Worm (Caenorhabditis elegans): ENCODE measurements around the gene BE10.3.

BE10.3 gene

ce11 chrIII:12849691-12850090 lies 41.9 kb downstream of the BE10.3 start:
- TF ChIP-seq hmg-1.1 (GFP tag; IDR thresholded peaks at IDR 0.05) (no peak), nhr-28 (tag; optimal IDR thresholded peaks at IDR 0.05) (peak; percentile 100), hlh-11 (tag; optimal IDR thresholded peaks at IDR 0.05) (peak; percentile 75), unc-62 (GFP tag; optimal IDR thresholded peaks at IDR 0.05 in 1 of 2) (no peak), unc-62 (tag; optimal IDR thresholded peaks at IDR 0.05) (no peak), snpc-4 (tag; optimal IDR thresholded peaks at IDR 0.05) (no peak), hlh-30 (tag; optimal IDR thresholded peaks at IDR 0.05; ENCODE audit: insufficient read depth) (peak; percentile 47), mxl-3 (GFP tag; optimal IDR thresholded peaks at IDR 0.05) (peak; percentile 28), nhr-102 (tag; optimal IDR thresholded peaks at IDR 0.05) (peak; percentile 28), nhr-41 (GFP tag; IDR thresholded peaks at IDR 0.05) (0 out of 2 replicates have a peak, but pooled peaks have one; percentile 21), ceh-20 (GFP tag; IDR thresholded peaks at IDR 0.05) (no peak), nhr-10 (tag; optimal IDR thresholded peaks at IDR 0.05) (no peak), lin-39 (tag; optimal IDR thresholded peaks at IDR 0.05) (no peak), ces-1 (GFP tag; optimal IDR thresholded peaks at IDR 0.05) (no peak), php-3 (GFP tag; IDR thresholded peaks at IDR 0.05) (peak; percentile 24; the same call in 1 of the 2 replicates), dve-1 (tag; optimal IDR thresholded peaks at IDR 0.05; ENCODE audit: insufficient read depth) (peak; percentile 68), tra-1 (GFP tag; IDR thresholded peaks at IDR 0.05) (0 out of 2 replicates have a peak, but pooled peaks have one; percentile 18), dmd-6 (GFP tag; IDR thresholded peaks at IDR 0.05) (peak; percentile 88), mes-2 (tag; optimal IDR thresholded peaks at IDR 0.05; ENCODE audit: poor library complexity, severe bottlenecking) (peak; percentile 20), lin-29 (GFP tag; IDR thresholded peaks at IDR 0.05) (no peak)

DNA sequence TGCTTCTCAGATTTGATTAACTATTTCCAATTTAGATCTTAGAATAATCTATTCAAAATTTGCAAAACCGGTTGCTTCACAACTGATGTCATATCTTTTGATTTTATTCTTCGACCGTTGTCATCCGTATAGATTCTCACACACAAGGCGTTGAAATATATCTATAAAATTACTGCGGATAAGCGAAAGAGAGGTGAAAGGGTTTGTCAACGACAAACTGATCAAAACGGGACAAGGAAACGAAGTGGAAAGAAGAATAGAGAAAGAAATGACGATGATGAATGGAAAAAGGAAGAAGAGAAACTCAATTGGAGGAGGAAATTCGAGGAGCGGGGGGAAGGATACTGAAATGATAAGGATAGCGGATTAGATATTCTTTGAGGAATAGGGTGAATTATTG lies 43.2 kb downstream of the BE10.3 start:
- TF ChIP-seq dpl-1 (GFP tag; optimal IDR thresholded peaks at IDR 0.05) (no peak), nhr-28 (tag; optimal IDR thresholded peaks at IDR 0.05) (peak; percentile 34)

DNA sequence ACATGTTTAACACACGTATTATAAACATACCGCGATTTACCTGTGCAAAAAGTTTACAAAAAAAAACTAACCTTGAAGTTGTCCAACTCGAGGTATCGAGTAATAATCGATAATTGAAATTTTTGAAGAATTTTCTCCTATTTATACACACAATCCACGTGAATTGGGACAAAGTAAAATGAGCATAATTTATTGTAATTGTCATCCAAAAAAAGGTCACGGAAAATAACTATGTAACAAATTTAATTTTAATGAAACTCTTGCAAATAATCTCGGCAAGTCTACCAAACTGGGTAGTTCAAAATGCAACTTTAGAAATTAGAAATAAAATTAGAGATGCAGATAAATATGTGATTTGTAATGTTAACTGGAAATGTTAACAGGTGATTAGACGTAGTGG lies 47.6 kb downstream of the BE10.3 start, which contains the start of gene Y37D8A.5:
Gene Y37D8A.5, minus strand, starts transcription at position 101 of the 400 bp plus-strand sequence.
- TF ChIP-seq daf-19 (GFP tag; conservative IDR thresholded peaks at IDR 0.05) (no peak), tag-97 (GFP tag; IDR thresholded peaks at IDR 0.05) (no peak)

- no peak for TF ChIP-seq ceh-44 (GFP tag; IDR thresholded peaks at IDR 0.05)
- no peak for TF ChIP-seq T20F7.1 (GFP tag; optimal IDR thresholded peaks at IDR 0.05)
- no peak for TF ChIP-seq mdl-1 (tag; optimal IDR thresholded peaks at IDR 0.05)
- no peak for TF ChIP-seq nhr-111 (GFP tag; optimal IDR thresholded peaks at IDR 0.05)
- no peak for TF ChIP-seq ama-1 (optimal IDR thresholded peaks at IDR 0.05)
- no peak for TF ChIP-seq snpc-4 (tag; optimal IDR thresholded peaks at IDR 0.05)
- TF ChIP-seq spr-1 (tag; optimal IDR thresholded peaks at IDR 0.05): no peak
- TF ChIP-seq ZK337.2 (GFP tag; IDR thresholded peaks at IDR 0.05): no peak
Observed at ce11 chrIII:12856628-12857027, 48.8 kb downstream of the BE10.3 start, which contains the start of gene Y37D8A.26. Gene Y37D8A.26 (minus strand): TSS chrIII:12856728.

DNA sequence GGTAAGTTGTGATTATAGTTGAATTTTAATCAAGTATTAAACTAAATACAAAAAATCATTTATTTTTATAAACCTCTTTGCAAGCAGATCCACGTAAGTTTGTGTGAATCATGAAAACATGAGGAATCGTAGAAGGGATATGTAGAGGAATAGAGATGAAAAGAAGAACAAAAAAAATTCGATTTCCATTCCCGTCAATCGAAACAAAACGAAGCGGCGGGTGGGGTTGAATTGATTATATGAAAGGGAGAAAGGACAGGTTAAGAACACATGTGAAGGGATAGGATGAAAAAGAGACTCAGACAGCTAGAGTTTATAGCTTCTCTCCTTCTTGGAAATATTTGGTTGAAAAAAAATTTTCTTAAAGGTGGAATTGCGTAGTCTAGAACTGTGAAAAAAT lies 52.3 kb downstream of the BE10.3 start:
- TF ChIP-seq hmg-1.1 (GFP tag; IDR thresholded peaks at IDR 0.05) (no peak), lin-1 (GFP tag; IDR thresholded peaks at IDR 0.05) (no peak), hlh-11 (tag; optimal IDR thresholded peaks at IDR 0.05) (peak; percentile 13), nhr-28 (tag; optimal IDR thresholded peaks at IDR 0.05) (peak; percentile 39), snpc-4 (tag; optimal IDR thresholded peaks at IDR 0.05) (no peak), daf-16 (GFP tag; optimal IDR thresholded peaks at IDR 0.05) (no peak), daf-16 (tag; optimal IDR thresholded peaks at IDR 0.05) (no peak), ces-1 (GFP tag; optimal IDR thresholded peaks at IDR 0.05) (no peak), zip-2 (tag; optimal IDR thresholded peaks at IDR 0.05) (no peak), mxl-3 (GFP tag; optimal IDR thresholded peaks at IDR 0.05) (peak; percentile 68), nhr-77 (tag; optimal IDR thresholded peaks at IDR 0.05) (no peak), zag-1 (tag; optimal IDR thresholded peaks at IDR 0.05) (no peak), hlh-30 (tag; optimal IDR thresholded peaks at IDR 0.05; ENCODE audit: insufficient read depth) (peak; percentile 8)
